Fruit fly (Drosophila melanogaster) whole organism, embryonic: Measurements from ENCODE around the gene ab.

Experiments used
- Bteb2 ChIP-seq: fragments of 200-800 bp; sonication (Bioruptor generic); optimal IDR thresholded peaks from 2 replicates; lab custom pipeline; 2016; ENCODE audit warnings: missing biosample characterization, missing genetic modification characterization
- CG1233 ChIP-seq: fragments of 200-800 bp; sonication (Bioruptor generic); optimal IDR thresholded peaks from 4 replicates; lab custom pipeline; 2018; ENCODE audit warnings: missing biosample characterization, mild to moderate bottlenecking, missing genetic modification characterization
- CG13287 ChIP-seq: fragments of 200-800 bp; sonication (Bioruptor generic); IDR thresholded peaks from 2 replicates; pipeline ENCODE4 v1.3.6; 2022; ENCODE audit warnings: missing biosample characterization, missing genetic modification characterization; ENCODE audit not compliant: partially characterized antibody
- CG15514 ChIP-seq: fragments of 200-800 bp; sonication (Bioruptor generic); optimal IDR thresholded peaks from 3 replicates; lab custom pipeline; 2017; ENCODE audit warnings: missing biosample characterization, missing genetic modification characterization, mild to moderate bottlenecking, moderate library complexity, missing genetic modification reagents
- CG1602 ChIP-seq: fragments of 200-800 bp; sonication (Bioruptor generic); optimal IDR thresholded peaks from 3 replicates; lab custom pipeline; 2016; ENCODE audit warnings: missing biosample characterization, missing genetic modification characterization
- CG16863 ChIP-seq: fragments of 200-800 bp; sonication (Bioruptor generic); optimal IDR thresholded peaks from 3 replicates; lab custom pipeline; 2016; ENCODE audit warnings: missing biosample characterization, missing genetic modification characterization
- CG2120 ChIP-seq: fragments of 200-800 bp; sonication (Bioruptor generic); optimal IDR thresholded peaks from 3 replicates; lab custom pipeline; 2016; ENCODE audit warnings: missing biosample characterization, missing genetic modification characterization
- CG2129 ChIP-seq: fragments of 200-800 bp; sonication (Bioruptor generic); IDR thresholded peaks from 2 replicates; pipeline ENCODE4 v1.3.6; 2022; ENCODE audit warnings: missing biosample characterization, missing genetic modification characterization; ENCODE audit not compliant: partially characterized antibody
- CG2889 ChIP-seq: fragments of 200-800 bp; sonication (Bioruptor generic); IDR thresholded peaks from 3 replicates; pipeline ENCODE4 v1.3.6; 2022; ENCODE audit warnings: missing biosample characterization, missing genetic modification characterization
- CG30431 ChIP-seq: fragments of 200-800 bp; sonication (Bioruptor generic); optimal IDR thresholded peaks from 2 replicates; lab custom pipeline; 2017; ENCODE audit warnings: missing biosample characterization, missing genetic modification characterization
- CG4404 ChIP-seq: fragments of 200-800 bp; sonication (Bioruptor generic); IDR thresholded peaks from 2 replicates; pipeline ENCODE4 v1.3.6; 2022; ENCODE audit warnings: missing biosample characterization, missing genetic modification characterization
- CG4617 ChIP-seq: fragments of 200-800 bp; sonication (Bioruptor generic); optimal IDR thresholded peaks from 3 replicates; lab custom pipeline; 2016; ENCODE audit warnings: missing biosample characterization, missing genetic modification characterization, borderline replicate concordance
- CG4854 ChIP-seq: fragments of 200-800 bp; sonication (Bioruptor generic); optimal IDR thresholded peaks from 2 replicates; lab custom pipeline; 2016; ENCODE audit warnings: missing biosample characterization, missing genetic modification characterization, inconsistent platforms
- CG6175 ChIP-seq: fragments of 200-800 bp; sonication (Bioruptor generic); IDR thresholded peaks from 3 replicates; pipeline ENCODE4 v1.3.6; 2022; ENCODE audit warnings: missing biosample characterization, missing genetic modification characterization
- CG6791 ChIP-seq: fragments of 200-800 bp; sonication (Bioruptor generic); IDR thresholded peaks from 3 replicates; pipeline ENCODE4 v1.3.6; 2022; ENCODE audit warnings: missing biosample characterization, missing genetic modification characterization; ENCODE audit not compliant: partially characterized antibody
- CG7963 ChIP-seq: fragments of 200-800 bp; sonication (Bioruptor generic); IDR thresholded peaks from 3 replicates; pipeline ENCODE4 v1.3.6; 2022; ENCODE audit warnings: missing biosample characterization, missing genetic modification characterization; ENCODE audit not compliant: partially characterized antibody
- CG9876 ChIP-seq: fragments of 200-800 bp; sonication (Bioruptor generic); optimal IDR thresholded peaks from 2 replicates; lab custom pipeline; 2016; ENCODE audit warnings: missing biosample characterization, missing genetic modification characterization
- Camta ChIP-seq: fragments of 200-800 bp; sonication (Bioruptor generic); optimal IDR thresholded peaks from 2 replicates; lab custom pipeline; 2016; ENCODE audit warnings: missing biosample characterization, missing genetic modification characterization
- Chrac-16 ChIP-seq: fragments of 200-800 bp; sonication (Bioruptor generic); optimal IDR thresholded peaks from 3 replicates; lab custom pipeline; 2016; ENCODE audit warnings: missing biosample characterization, missing genetic modification characterization
- CkIIα-i1 ChIP-seq: fragments of 200-800 bp; sonication (Bioruptor generic); IDR thresholded peaks from 2 replicates; pipeline ENCODE4 v1.3.6; 2022; ENCODE audit warnings: missing biosample characterization, missing genetic modification characterization
- D ChIP-seq, 2 experiments: fragments of 200-800 bp in 1 of 2; fragments of >200 bp in 1 of 2; sonication (Bioruptor generic) in 1 of 2; optimal IDR thresholded peaks; 2 replicates in 1 of 2; 3 replicates in 1 of 2; lab custom pipeline; 2017; ENCODE audit warnings: mild to moderate bottlenecking in 1 of 2, missing biosample characterization in 1 of 2, missing genetic modification characterization in 1 of 2, missing genetic modification reagents in 1 of 2
- Dfd ChIP-seq, 2 experiments: fragments of >200 bp; optimal IDR thresholded peaks; 2 replicates each; lab custom pipeline; 2017; ENCODE audit warnings: missing biosample characterization in 2 of 2, missing genetic modification characterization in 2 of 2
- Dip3 ChIP-seq: fragments of 200-800 bp; sonication (Bioruptor generic); optimal IDR thresholded peaks from 3 replicates; lab custom pipeline; 2016; ENCODE audit warnings: missing biosample characterization, missing genetic modification characterization
- Dll ChIP-seq: fragments of 200-800 bp; sonication (Bioruptor generic); IDR thresholded peaks from 4 replicates; pipeline ENCODE4 v1.3.6; 2022; ENCODE audit warnings: missing biosample characterization, missing genetic modification characterization; ENCODE audit not compliant: partially characterized antibody
- Dp ChIP-seq: fragments of 200-800 bp; sonication (Bioruptor generic); optimal IDR thresholded peaks from 2 replicates; lab custom pipeline; 2018; ENCODE audit warnings: missing biosample characterization, mild to moderate bottlenecking, missing genetic modification characterization, moderate library complexity
- Dref ChIP-seq: fragments of 200-800 bp; sonication (Bioruptor generic); IDR thresholded peaks from 2 replicates; pipeline ENCODE4 v1.3.6; 2022; ENCODE audit warnings: missing biosample characterization, missing genetic modification characterization
- GATAe ChIP-seq: fragments of 200-800 bp; sonication (Bioruptor generic); conservative IDR thresholded peaks from 2 replicates; pipeline ENCODE4 v1.3.6; 2022; ENCODE audit warnings: missing biosample characterization, missing genetic modification characterization
- HHEX ChIP-seq: fragments of 200-800 bp; sonication (Bioruptor generic); optimal IDR thresholded peaks from 3 replicates; lab custom pipeline; 2017; ENCODE audit warnings: missing biosample characterization, mild to moderate bottlenecking, missing genetic modification characterization, missing genetic modification reagents
- Hr39 ChIP-seq: fragments of >200 bp; optimal IDR thresholded peaks from 2 replicates; lab custom pipeline; 2017
- MBD-R2 ChIP-seq: fragments of 200-800 bp; sonication (Bioruptor generic); IDR thresholded peaks from 2 replicates; pipeline ENCODE4 v1.3.6; 2022; ENCODE audit warnings: missing biosample characterization, missing genetic modification characterization
- MESR4 ChIP-seq: fragments of 200-800 bp; sonication (Bioruptor generic); optimal IDR thresholded peaks from 2 replicates; lab custom pipeline; 2018; ENCODE audit warnings: missing biosample characterization, mild to moderate bottlenecking, missing genetic modification characterization, moderate library complexity
- Rx ChIP-seq: fragments of 200-800 bp; sonication (Bioruptor generic); IDR thresholded peaks from 2 replicates; pipeline ENCODE4 v1.3.6; 2022; ENCODE audit warnings: missing biosample characterization, missing genetic modification characterization
- Tbp ChIP-seq: fragments of >200 bp; optimal IDR thresholded peaks from 2 replicates; lab custom pipeline; 2018; ENCODE audit warnings: missing biosample characterization, missing genetic modification characterization
- ato ChIP-seq: fragments of 200-800 bp; sonication (Bioruptor generic); IDR thresholded peaks from 2 replicates; pipeline ENCODE4 v1.3.6; 2022; ENCODE audit warnings: missing biosample characterization, missing genetic modification characterization; ENCODE audit not compliant: partially characterized antibody
- chinmo ChIP-seq: fragments of 200-800 bp; sonication (Bioruptor generic); IDR thresholded peaks from 4 replicates; pipeline ENCODE4 v1.3.6; 2022; ENCODE audit warnings: missing biosample characterization, missing genetic modification characterization; ENCODE audit not compliant: partially characterized antibody
- ems ChIP-seq: fragments of 200-800 bp; sonication (Bioruptor generic); optimal IDR thresholded peaks from 3 replicates; lab custom pipeline; 2016; ENCODE audit warnings: missing biosample characterization, missing genetic modification characterization
- hbn ChIP-seq: fragments of 200-800 bp; sonication (Bioruptor generic); IDR thresholded peaks from 2 replicates; pipeline ENCODE4 v1.3.6; 2022; ENCODE audit warnings: missing biosample characterization, missing genetic modification characterization; ENCODE audit not compliant: partially characterized antibody
- inv ChIP-seq: fragments of 200-800 bp; sonication (Bioruptor generic); IDR thresholded peaks from 2 replicates; pipeline ENCODE4 v1.3.6; 2022; ENCODE audit warnings: missing biosample characterization, missing genetic modification characterization; ENCODE audit not compliant: partially characterized antibody
- mam ChIP-seq: fragments of 200-800 bp; sonication (Bioruptor generic); optimal IDR thresholded peaks from 3 replicates; lab custom pipeline; 2016; ENCODE audit warnings: missing biosample characterization, missing genetic modification characterization
- phol ChIP-seq: fragments of 200-800 bp; sonication (Bioruptor generic); optimal IDR thresholded peaks from 3 replicates; lab custom pipeline; 2018; ENCODE audit warnings: missing biosample characterization, mild to moderate bottlenecking, missing genetic modification characterization, moderate library complexity
- ro ChIP-seq: fragments of 200-800 bp; sonication (Bioruptor generic); IDR thresholded peaks from 2 replicates; pipeline ENCODE4 v1.3.6; 2022; ENCODE audit warnings: missing biosample characterization, missing genetic modification characterization
- row ChIP-seq: fragments of 200-800 bp; sonication (Bioruptor generic); IDR thresholded peaks from 3 replicates; pipeline ENCODE4 v1.3.6; 2022; ENCODE audit warnings: missing biosample characterization, missing genetic modification characterization
- slp2 ChIP-seq: fragments of 200-800 bp; sonication (Bioruptor generic); optimal IDR thresholded peaks from 2 replicates; lab custom pipeline; 2016; ENCODE audit warnings: missing biosample characterization, missing genetic modification characterization
- sna ChIP-seq: fragments of 200-800 bp; sonication (Bioruptor generic); IDR thresholded peaks from 2 replicates; pipeline ENCODE4 v1.3.6; 2022; ENCODE audit warnings: missing biosample characterization, missing genetic modification characterization; ENCODE audit not compliant: partially characterized antibody
- sr ChIP-seq: fragments of 200-800 bp; sonication (Bioruptor generic); IDR thresholded peaks from 3 replicates; pipeline ENCODE4 v1.3.6; 2022; ENCODE audit warnings: missing biosample characterization, missing genetic modification characterization
- tgo ChIP-seq: fragments of 200-800 bp; sonication (Bioruptor generic); IDR thresholded peaks from 3 replicates; pipeline ENCODE4 v1.3.6; 2022; ENCODE audit warnings: missing biosample characterization, missing genetic modification characterization
- tio ChIP-seq: fragments of 200-800 bp; sonication (Bioruptor generic); optimal IDR thresholded peaks from 2 replicates; lab custom pipeline; 2017; ENCODE audit warnings: missing biosample characterization, missing genetic modification characterization, inconsistent platforms
- tll ChIP-seq, 2 experiments: fragments of 200-800 bp in 1 of 2; fragments of >200 bp in 1 of 2; sonication (Bioruptor generic) in 1 of 2; optimal IDR thresholded peaks; 2 replicates each; lab custom pipeline; 2017 to 2019; ENCODE audit warnings: missing biosample characterization in 2 of 2, missing genetic modification characterization in 2 of 2, mild to moderate bottlenecking in 1 of 2, moderate library complexity in 1 of 2
- unc-4 ChIP-seq: fragments of 200-800 bp; sonication (Bioruptor generic); IDR thresholded peaks from 2 replicates; pipeline ENCODE4 v1.3.6; 2022; ENCODE audit warnings: missing biosample characterization, missing genetic modification characterization; ENCODE audit not compliant: partially characterized antibody
- zen2 ChIP-seq: fragments of 200-800 bp; sonication (Bioruptor generic); IDR thresholded peaks from 3 replicates; pipeline ENCODE4 v1.3.6; 2022; ENCODE audit warnings: missing biosample characterization, missing genetic modification characterization; ENCODE audit not compliant: partially characterized antibody

The ab gene

DNA sequence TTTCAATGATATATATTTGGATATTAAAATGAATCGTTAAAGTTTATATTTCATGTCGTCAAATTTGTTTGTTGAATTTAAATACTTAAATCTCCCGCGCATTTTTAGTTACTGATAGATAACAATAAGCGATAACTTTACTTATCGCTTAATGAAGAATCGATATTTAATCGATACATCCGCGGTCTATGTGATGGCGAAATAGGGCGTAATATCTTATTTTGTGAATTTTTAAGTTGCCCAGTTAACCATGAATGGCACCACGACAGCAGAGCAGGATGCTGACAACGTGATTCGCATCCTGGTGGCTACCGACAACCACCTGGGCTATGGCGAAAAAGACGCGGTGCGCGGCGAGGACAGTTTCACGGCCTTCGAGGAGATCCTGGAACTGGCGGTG is 71.5 kb downstream of the ab start, which contains the start of gene mre11 (continued):
- TF ChIP-seq CG15514 (GFP tag; lab: Kevin White, UChicago) (peak; percentile 15), CG2889 (no peak), row (GFP tag; lab: Robert Waterston, UW) (no peak), CG6791 (GFP tag; lab: Robert Waterston, UW) (peak; percentile 86), Bteb2 (GFP tag; lab: Kevin White, UChicago) (no peak), CG6175 (no peak), CG1602 (no peak), unc-4 (GFP tag; lab: Robert Waterston, UW) (peak; percentile 85), Rx (GFP tag; lab: Robert Waterston, UW) (no peak), CkIIα-i1 (no peak), chinmo (GFP tag; lab: Robert Waterston, UW) (peak; percentile 66; the same call in 1 of the 4 replicates), CG13287 (GFP tag; lab: Robert Waterston, UW) (peak; percentile 92), sr (GFP tag; lab: Robert Waterston, UW) (no peak), CG30431 (no peak), ems (GFP tag; lab: Kevin White, UChicago) (no peak), inv (GFP tag; lab: Robert Waterston, UW) (peak; percentile 58), sna (GFP tag; lab: Robert Waterston, UW) (peak; percentile 90), ro (GFP tag; lab: Robert Waterston, UW) (no peak), D (optimal IDR thresholded peaks at IDR 0.05; lab: Kevin White, UChicago) (no peak), D (GFP tag; optimal IDR thresholded peaks at IDR 0.05; lab: Kevin White, UChicago) (no peak), CG4617 (GFP tag; lab: Kevin White, UChicago) (peak; percentile 22), Dip3 (GFP tag; lab: Kevin White, UChicago) (no peak), Dref (GFP tag; lab: Robert Waterston, UW) (peak; percentile 79), phol (peak; percentile 12), CG2129 (peak; percentile 42), CG2120 (GFP tag; lab: Kevin White, UChicago) (no peak), CG1233 (GFP tag; lab: Kevin White, UChicago) (no peak), CG9876 (no peak), Dp (GFP tag; lab: Kevin White, UChicago) (peak; percentile 86), Camta (GFP tag; lab: Kevin White, UChicago) (no peak), Chrac-16 (GFP tag; lab: Kevin White, UChicago) (no peak), CG4854 (GFP tag; lab: Kevin White, UChicago) (no peak), zen2 (peak; percentile 96), tio (no peak), Dfd (GFP tag; optimal IDR thresholded peaks at IDR 0.05; lab: Kevin White, UChicago) (no peak), CG4404 (GFP tag; lab: Robert Waterston, UW) (no peak), MBD-R2 (peak; percentile 57), tgo (no peak), ato (GFP tag; lab: Robert Waterston, UW) (peak; percentile 87), mam (GFP tag; lab: Kevin White, UChicago) (no peak), CG7963 (GFP tag; lab: Robert Waterston, UW) (peak; percentile 89), slp2 (GFP tag; lab: Kevin White, UChicago) (no peak), Tbp (GFP tag; lab: Kevin White, UChicago) (no peak), HHEX (GFP tag; lab: Kevin White, UChicago) (no peak), hbn (GFP tag; lab: Robert Waterston, UW) (peak; percentile 84), MESR4 (GFP tag; lab: Kevin White, UChicago) (peak; percentile 71), tll (GFP tag; optimal IDR thresholded peaks at IDR 0.05; lab: Kevin White, UChicago) (no peak), Hr39 (lab: Kevin White, UChicago) (no peak), CG16863 (no peak), Dll (GFP tag; lab: Robert Waterston, UW) (peak; percentile 94), GATAe (GFP tag; lab: Robert Waterston, UW) (no peak)
